Fruit fly (Drosophila melanogaster) whole organism, prepupa: Measurements from ENCODE around the gene slmo.

Experiments used
- Blimp-1 ChIP-seq: fragments of 200-800 bp; sonication (Bioruptor generic); optimal IDR thresholded peaks from 3 replicates; lab custom pipeline; 2017; ENCODE audit warnings: missing biosample characterization, missing genetic modification characterization, mild to moderate bottlenecking, moderate library complexity, missing genetic modification reagents
- CG10631 ChIP-seq: fragments of 200-800 bp; sonication (Bioruptor generic); optimal IDR thresholded peaks from 2 replicates; lab custom pipeline; 2016; ENCODE audit warnings: missing biosample characterization, missing genetic modification characterization
- CG11762 ChIP-seq: fragments of 200-800 bp; sonication (Bioruptor generic); optimal IDR thresholded peaks from 3 replicates; lab custom pipeline; 2016; ENCODE audit warnings: missing biosample characterization, missing genetic modification characterization; ENCODE audit not compliant: insufficient read depth
- CG11902 ChIP-seq: fragments of 200-800 bp; sonication (Bioruptor generic); optimal IDR thresholded peaks from 3 replicates; lab custom pipeline; 2016; ENCODE audit warnings: missing biosample characterization, missing genetic modification characterization
- CG15336 ChIP-seq: fragments of 200-800 bp; sonication (Bioruptor generic); IDR thresholded peaks from 2 replicates; pipeline ENCODE4 v1.3.6; 2022; ENCODE audit warnings: missing biosample characterization, missing genetic modification characterization
- CG1621 ChIP-seq: fragments of 200-800 bp; sonication (Bioruptor generic); optimal IDR thresholded peaks from 3 replicates; lab custom pipeline; 2018; ENCODE audit warnings: missing biosample characterization, mild to moderate bottlenecking, missing genetic modification characterization
- CG3032 ChIP-seq: fragments of 200-800 bp; optimal IDR thresholded peaks from 2 replicates; lab custom pipeline; 2019; ENCODE audit warnings: missing biosample characterization, mild to moderate bottlenecking, missing genetic modification characterization, moderate library complexity
- CG31627 ChIP-seq: fragments of 200-800 bp; sonication (Bioruptor generic); optimal IDR thresholded peaks from 3 replicates; lab custom pipeline; 2016; ENCODE audit warnings: missing biosample characterization, missing genetic modification characterization
- CG32006 ChIP-seq: fragments of 200-800 bp; sonication (Bioruptor generic); optimal IDR thresholded peaks from 3 replicates; lab custom pipeline; 2017; ENCODE audit warnings: missing biosample characterization, mild to moderate bottlenecking, missing genetic modification characterization
- CG3919 ChIP-seq: fragments of 200-800 bp; sonication (Bioruptor generic); optimal IDR thresholded peaks from 3 replicates; lab custom pipeline; 2016; ENCODE audit warnings: missing biosample characterization, missing genetic modification characterization
- CG6163 ChIP-seq: fragments of 200-800 bp; sonication (Bioruptor generic); IDR thresholded peaks from 3 replicates; pipeline ENCODE4 v1.3.6; 2022; ENCODE audit warnings: missing biosample characterization, missing genetic modification characterization
- CG6276 ChIP-seq: fragments of 200-800 bp; sonication (Bioruptor generic); optimal IDR thresholded peaks from 2 replicates; lab custom pipeline; 2017; ENCODE audit warnings: missing biosample characterization, mild to moderate bottlenecking, missing genetic modification characterization
- CG6808 ChIP-seq: fragments of 200-800 bp; sonication (Bioruptor generic); optimal IDR thresholded peaks from 3 replicates; lab custom pipeline; 2017; ENCODE audit warnings: missing biosample characterization, missing genetic modification characterization, mild to moderate bottlenecking, moderate library complexity, missing genetic modification reagents
- CG6854 ChIP-seq: fragments of 200-800 bp; sonication (Bioruptor generic); optimal IDR thresholded peaks from 2 replicates; lab custom pipeline; 2017; ENCODE audit warnings: missing biosample characterization, mild to moderate bottlenecking, missing genetic modification characterization
- CG7368 ChIP-seq: fragments of 200-800 bp; sonication (Bioruptor generic); optimal IDR thresholded peaks from 3 replicates; lab custom pipeline; 2016; ENCODE audit warnings: missing biosample characterization, missing genetic modification characterization
- CG8119 ChIP-seq: fragments of 200-800 bp; sonication (Bioruptor generic); IDR thresholded peaks from 3 replicates; pipeline ENCODE4 v1.3.6; 2022; ENCODE audit warnings: missing biosample characterization, missing genetic modification characterization
- CG8319 ChIP-seq: fragments of 200-800 bp; sonication (Bioruptor generic); optimal IDR thresholded peaks from 3 replicates; lab custom pipeline; 2016; ENCODE audit warnings: missing biosample characterization, missing genetic modification characterization
- CG8632 ChIP-seq: fragments of 200-800 bp; sonication (Bioruptor generic); optimal IDR thresholded peaks from 3 replicates; lab custom pipeline; 2016; ENCODE audit warnings: missing biosample characterization, missing genetic modification characterization
- CG9139 ChIP-seq: fragments of 200-800 bp; sonication (Bioruptor generic); optimal IDR thresholded peaks from 3 replicates; lab custom pipeline; 2017; ENCODE audit warnings: missing biosample characterization, mild to moderate bottlenecking, missing genetic modification characterization
- Eip78C ChIP-seq: fragments of 200-800 bp; sonication (Bioruptor generic); peaks from one replicate; lab custom pipeline; 2016; ENCODE audit warnings: missing biosample characterization, missing genetic modification characterization
- Ets21C ChIP-seq: fragments of 200-800 bp; sonication (Bioruptor generic); optimal IDR thresholded peaks from 3 replicates; lab custom pipeline; 2016; ENCODE audit warnings: missing biosample characterization, missing genetic modification characterization
- Ets96B ChIP-seq: fragments of 200-800 bp; optimal IDR thresholded peaks from 2 replicates; lab custom pipeline; 2019; ENCODE audit warnings: missing biosample characterization, mild to moderate bottlenecking, missing genetic modification characterization, moderate library complexity
- Hr39 ChIP-seq: fragments of 200-800 bp; sonication (Bioruptor generic); optimal IDR thresholded peaks from 2 replicates; lab custom pipeline; 2016; ENCODE audit warnings: missing biosample characterization, missing genetic modification characterization
- Hr4 ChIP-seq: fragments of 200-800 bp; sonication (Bioruptor generic); optimal IDR thresholded peaks from 3 replicates; lab custom pipeline; 2016; ENCODE audit warnings: missing biosample characterization, missing genetic modification characterization
- Lpt ChIP-seq: fragments of 200-800 bp; sonication (Bioruptor generic); optimal IDR thresholded peaks from 3 replicates; lab custom pipeline; 2016; ENCODE audit warnings: missing biosample characterization, missing genetic modification characterization
- Met ChIP-seq: fragments of 200-800 bp; sonication (Bioruptor generic); optimal IDR thresholded peaks from 3 replicates; lab custom pipeline; 2016; ENCODE audit warnings: missing biosample characterization, missing genetic modification characterization
- OdsH ChIP-seq: fragments of 200-800 bp; sonication (Bioruptor generic); optimal IDR thresholded peaks from 3 replicates; lab custom pipeline; 2016; ENCODE audit warnings: missing biosample characterization, missing genetic modification characterization
- Smox ChIP-seq: fragments of 200-800 bp; sonication (Bioruptor generic); optimal IDR thresholded peaks from 3 replicates; lab custom pipeline; 2016; ENCODE audit warnings: missing biosample characterization, missing genetic modification characterization
- Sox102F ChIP-seq: fragments of 200-800 bp; sonication (Bioruptor generic); optimal IDR thresholded peaks from 2 replicates; lab custom pipeline; 2016; ENCODE audit warnings: missing biosample characterization, mild to moderate bottlenecking, missing genetic modification characterization
- Sox14 ChIP-seq: fragments of 200-800 bp; sonication (Bioruptor generic); optimal IDR thresholded peaks from 3 replicates; lab custom pipeline; 2016; ENCODE audit warnings: missing biosample characterization, missing genetic modification characterization
- Sox15 ChIP-seq: fragments of 200-800 bp; sonication (Bioruptor generic); optimal IDR thresholded peaks from 3 replicates; lab custom pipeline; 2016; ENCODE audit warnings: missing biosample characterization, missing genetic modification characterization
- achi ChIP-seq: fragments of 200-800 bp; sonication (Bioruptor generic); optimal IDR thresholded peaks from 3 replicates; lab custom pipeline; 2016; ENCODE audit warnings: missing biosample characterization, missing genetic modification characterization
- acj6 ChIP-seq: fragments of 200-800 bp; sonication (Bioruptor generic); optimal IDR thresholded peaks from 3 replicates; lab custom pipeline; 2016; ENCODE audit warnings: missing biosample characterization, missing genetic modification characterization
- cyc ChIP-seq: fragments of 200-800 bp; sonication (Bioruptor generic); optimal IDR thresholded peaks from 3 replicates; lab custom pipeline; 2016; ENCODE audit warnings: missing biosample characterization, missing genetic modification characterization
- dac ChIP-seq: fragments of 200-800 bp; sonication (Bioruptor generic); optimal IDR thresholded peaks from 2 replicates; lab custom pipeline; 2017; ENCODE audit warnings: missing biosample characterization, mild to moderate bottlenecking, missing genetic modification characterization
- eg ChIP-seq: fragments of 200-800 bp; sonication (Bioruptor generic); IDR thresholded peaks from 3 replicates; pipeline ENCODE4 v1.3.6; 2022; ENCODE audit warnings: missing biosample characterization, missing genetic modification characterization
- esn ChIP-seq: fragments of 200-800 bp; sonication (Bioruptor generic); optimal IDR thresholded peaks from 2 replicates; lab custom pipeline; 2016; ENCODE audit warnings: missing biosample characterization, mild to moderate bottlenecking, missing genetic modification characterization, moderate library complexity
- fkh ChIP-seq: fragments of 200-800 bp; sonication (Bioruptor generic); optimal IDR thresholded peaks from 3 replicates; lab custom pipeline; 2017; ENCODE audit warnings: missing biosample characterization, mild to moderate bottlenecking, missing genetic modification characterization, moderate library complexity
- lz ChIP-seq: fragments of 200-800 bp; sonication (Bioruptor generic); optimal IDR thresholded peaks from 3 replicates; lab custom pipeline; 2016; ENCODE audit warnings: missing biosample characterization, missing genetic modification characterization
- pdm3 ChIP-seq: fragments of 200-800 bp; sonication (Bioruptor generic); optimal IDR thresholded peaks from 3 replicates; lab custom pipeline; 2016; ENCODE audit warnings: missing biosample characterization, missing genetic modification characterization
- ss ChIP-seq, 2 experiments: fragments of 200-800 bp; sonication (Bioruptor generic); optimal IDR thresholded peaks; 2 replicates in 1 of 2; 3 replicates in 1 of 2; lab custom pipeline; 2017 to 2018; ENCODE audit warnings: mild to moderate bottlenecking in 2 of 2, missing biosample characterization in 2 of 2, missing genetic modification characterization in 2 of 2, moderate library complexity in 1 of 2
- svp ChIP-seq: fragments of 200-800 bp; sonication (Bioruptor generic); peaks from one replicate; lab custom pipeline; 2016; ENCODE audit warnings: missing biosample characterization, missing genetic modification characterization
- vri ChIP-seq: fragments of 200-800 bp; sonication (Bioruptor generic); optimal IDR thresholded peaks from 3 replicates; lab custom pipeline; 2016; ENCODE audit warnings: missing biosample characterization, mild to moderate bottlenecking, missing genetic modification characterization

The slmo gene

dm6 chr2L:6031838-6032237 lies 16.7 kb downstream of the slmo start (continued):
- peak; percentile 73 for TF ChIP-seq CG6163 (GFP tag; lab: Robert Waterston, UW)
- TF ChIP-seq acj6 (GFP tag; lab: Kevin White, UChicago): peak; percentile 12
- TF ChIP-seq Sox15 (GFP tag; lab: Kevin White, UChicago): no peak
- no peak for TF ChIP-seq Smox (GFP tag; lab: Kevin White, UChicago)
- TF ChIP-seq CG8319: no peak
- TF ChIP-seq Met (GFP tag; lab: Kevin White, UChicago): no peak
- no peak for TF ChIP-seq vri (GFP tag; lab: Kevin White, UChicago)
- no peak for TF ChIP-seq dac (GFP tag; lab: Kevin White, UChicago)
- TF ChIP-seq Hr39 (GFP tag; lab: Kevin White, UChicago): peak; percentile 45
- TF ChIP-seq svp (GFP tag; lab: Kevin White, UChicago): peak; percentile 91
- TF ChIP-seq Hr4: no peak
- peak; percentile 59 for TF ChIP-seq Ets96B (tag; lab: Kevin White, UChicago)
- TF ChIP-seq Blimp-1 (GFP tag; lab: Kevin White, UChicago): no peak
- no peak for TF ChIP-seq CG11762
- TF ChIP-seq Sox14 (GFP tag; lab: Kevin White, UChicago): peak; percentile 36
- peak; percentile 12 for TF ChIP-seq CG8632 (GFP tag; lab: Kevin White, UChicago)
- no peak for TF ChIP-seq fkh (GFP tag; lab: Kevin White, UChicago)
- TF ChIP-seq cyc (GFP tag; lab: Kevin White, UChicago): no peak
- peak; percentile 9 for TF ChIP-seq CG9139 (GFP tag; lab: Kevin White, UChicago)
- TF ChIP-seq CG7368 (GFP tag; lab: Kevin White, UChicago): no peak
- peak; percentile 49 for TF ChIP-seq CG15336 (GFP tag; lab: Robert Waterston, UW)
- no peak for TF ChIP-seq CG10631
- TF ChIP-seq pdm3 (GFP tag; lab: Kevin White, UChicago): peak; percentile 36
- no peak for TF ChIP-seq CG3919 (GFP tag; lab: Kevin White, UChicago)
- TF ChIP-seq CG3032: peak; percentile 61
- peak; percentile 8 for TF ChIP-seq CG11902
- peak; percentile 45 for TF ChIP-seq esn
- peak; percentile 20 for TF ChIP-seq CG1621 (tag; lab: Kevin White, UChicago)
- TF ChIP-seq CG6808 (GFP tag; lab: Kevin White, UChicago): peak; percentile 50
- TF ChIP-seq CG6276 (GFP tag; lab: Kevin White, UChicago): no peak
- TF ChIP-seq Sox102F: no peak
- TF ChIP-seq ss (GFP tag; optimal IDR thresholded peaks at IDR 0.05; lab: Kevin White, UChicago): no peak
- TF ChIP-seq, all 60 proteins: peak for 31

- TF ChIP-seq CG6854 (GFP tag; lab: Kevin White, UChicago) (no peak), fkh (GFP tag; lab: Kevin White, UChicago) (no peak), CG9139 (GFP tag; lab: Kevin White, UChicago) (no peak), Lpt (GFP tag; lab: Kevin White, UChicago) (no peak), CG8632 (GFP tag; lab: Kevin White, UChicago) (no peak), svp (GFP tag; lab: Kevin White, UChicago) (peak; percentile 74), CG11762 (no peak), OdsH (GFP tag; lab: Kevin White, UChicago) (no peak), CG10631 (no peak), Blimp-1 (GFP tag; lab: Kevin White, UChicago) (no peak), CG32006 (peak; percentile 37), Eip78C (GFP tag; lab: Kevin White, UChicago) (peak; percentile 47), CG8119 (peak; percentile 44; the same call in 2 of the 3 replicates), CG11902 (no peak), Hr39 (GFP tag; lab: Kevin White, UChicago) (peak; percentile 15), lz (GFP tag; lab: Kevin White, UChicago) (no peak), CG15336 (GFP tag; lab: Robert Waterston, UW) (peak; percentile 44; the same call in 1 of the 2 replicates), Met (GFP tag; lab: Kevin White, UChicago) (no peak), Hr4 (peak; percentile 34), acj6 (GFP tag; lab: Kevin White, UChicago) (peak; percentile 24), achi (GFP tag; lab: Kevin White, UChicago) (peak; percentile 18), Ets21C (GFP tag; lab: Kevin White, UChicago) (no peak), Sox15 (GFP tag; lab: Kevin White, UChicago) (no peak), CG6163 (GFP tag; lab: Robert Waterston, UW) (peak; percentile 21; the same call in 1 of the 3 replicates), CG3032 (no peak), esn (peak; percentile 1), CG31627 (peak; percentile 7), eg (GFP tag; lab: Robert Waterston, UW) (peak; percentile 39; the same call in 1 of the 3 replicates), dac (GFP tag; lab: Kevin White, UChicago) (no peak), CG3919 (GFP tag; lab: Kevin White, UChicago) (peak; percentile 5), pdm3 (GFP tag; lab: Kevin White, UChicago) (peak; percentile 2)
Observed at dm6 chr2L:6028712-6029111, 19.8 kb downstream of the slmo start.
